Worm (Caenorhabditis elegans) whole organism, early embryonic: ENCODE results near the gene F39C12.1.

ENCODE experiments used
- B0310.2 ChIP-seq: sonication (generic microtip); optimal IDR thresholded peaks from 2 replicates; lab custom pipeline; 2016; ENCODE audit warnings: mild to moderate bottlenecking, missing genetic modification characterization, missing compliant biosample characterization
- F13C5.2 ChIP-seq: sonication (generic microtip); optimal IDR thresholded peaks from 2 replicates; lab custom pipeline; 2017; ENCODE audit warnings: mild to moderate bottlenecking, missing genetic modification characterization, inconsistent platforms, missing compliant biosample characterization
- aly-1 ChIP-seq: sonication (generic microtip); optimal IDR thresholded peaks from 2 replicates; lab custom pipeline; 2016; ENCODE audit warnings: missing genetic modification characterization, missing compliant biosample characterization
- ama-1 ChIP-seq: fragments of 150-350 bp; optimal IDR thresholded peaks from 2 replicates; lab custom pipeline; 2014
- ets-7 ChIP-seq: sonication (generic microtip); optimal IDR thresholded peaks from 2 replicates; lab custom pipeline; 2016; ENCODE audit warnings: missing genotype, missing genetic modification characterization, missing compliant biosample characterization
- flt-1 ChIP-seq: fragments of 200-800 bp; sonication (Bioruptor generic); IDR thresholded peaks from 2 replicates; pipeline ENCODE4 v1.3.6; 2022; ENCODE audit warnings: missing genetic modification characterization, missing compliant biosample characterization
- hmbx-1 ChIP-seq: sonication (generic microtip); optimal IDR thresholded peaks from 2 replicates; lab custom pipeline; 2016; ENCODE audit warnings: mild to moderate bottlenecking, missing genetic modification characterization, missing compliant biosample characterization
- pes-1 ChIP-seq: fragments of 200-800 bp; sonication (Bioruptor generic); IDR thresholded peaks from 2 replicates; pipeline ENCODE4 v1.3.6; 2022; ENCODE audit warnings: missing genetic modification reagents, missing genetic modification characterization, missing compliant biosample characterization
- sea-1 ChIP-seq: fragments of 200-800 bp; sonication (Bioruptor generic); conservative IDR thresholded peaks from 2 replicates; pipeline ENCODE4 v1.3.6; 2022; ENCODE audit warnings: missing genetic modification characterization, missing compliant biosample characterization
- tbx-11 ChIP-seq: fragments of 200-800 bp; sonication (Bioruptor generic); IDR thresholded peaks from 2 replicates; pipeline ENCODE4 v1.3.6; 2022; ENCODE audit warnings: missing genetic modification characterization, missing compliant biosample characterization
- tbx-37 ChIP-seq: fragments of 200-800 bp; sonication (Bioruptor generic); conservative IDR thresholded peaks from 2 replicates; pipeline ENCODE4 v1.3.6; 2022; ENCODE audit warnings: missing genetic modification reagents, missing genetic modification characterization, missing compliant biosample characterization
- tra-4 ChIP-seq: sonication (generic microtip); optimal IDR thresholded peaks from 2 replicates; lab custom pipeline; 2017; ENCODE audit warnings: missing genetic modification characterization, missing compliant biosample characterization

DNA sequence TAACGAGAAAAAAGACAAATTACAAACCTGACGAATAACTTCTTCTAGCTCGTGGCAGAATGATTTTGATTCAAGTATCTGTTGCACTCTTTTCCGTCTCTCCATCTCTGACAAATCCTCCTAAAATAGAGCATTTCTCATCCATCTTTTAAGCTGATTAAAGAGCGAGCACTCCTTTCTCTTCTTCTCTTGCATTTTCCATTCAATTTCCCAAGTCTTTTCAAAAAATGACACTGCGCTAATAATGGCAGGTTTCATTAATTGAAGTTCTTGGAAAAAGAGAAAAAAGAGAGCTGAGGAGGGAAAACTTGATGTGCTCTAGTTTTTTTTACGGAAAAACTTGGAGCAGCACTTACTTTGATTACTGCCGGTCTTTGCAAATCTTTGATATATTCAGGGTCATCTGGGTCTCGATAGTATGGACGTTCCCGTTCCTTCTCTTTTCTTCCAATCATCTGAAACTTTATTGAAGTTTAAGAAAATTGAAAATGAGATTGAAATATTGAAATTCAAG lies 6.6 kb upstream of the F39C12.1 start, which contains the start of gene add-1:
- TF ChIP-seq B0310.2 (tag; lab: Kevin White, UChicago) (no peak), tra-4 (tag; lab: Kevin White, UChicago) (no peak), ama-1 (lab: Kevin White, UChicago) (no peak), hmbx-1 (tag; lab: Kevin White, UChicago) (no peak), tbx-37 (no peak), aly-1 (tag; lab: Kevin White, UChicago) (no peak), F13C5.2 (tag; lab: Kevin White, UChicago) (no peak), sea-1 (GFP tag; lab: Robert Waterston, UW) (no peak), ets-7 (tag; lab: Kevin White, UChicago) (no peak), tbx-11 (no peak), pes-1 (no peak), flt-1 (GFP tag; lab: Robert Waterston, UW) (no peak)
